Worm (Caenorhabditis elegans) whole organism, midembryonic: Measurements from ENCODE around the gene F54E2.5.

ENCODE experiments used
- T22C8.4 ChIP-seq: fragments of 200-800 bp; sonication (Bioruptor generic); IDR thresholded peaks from 2 replicates; pipeline ENCODE4 v1.3.6; 2022; ENCODE audit warnings: missing genetic modification characterization, missing compliant biosample characterization
- cog-1 ChIP-seq: sonication (generic microtip); optimal IDR thresholded peaks from 2 replicates; lab custom pipeline; 2016; ENCODE audit warnings: missing genetic modification characterization, missing compliant biosample characterization
- flt-1 ChIP-seq: fragments of 200-800 bp; sonication (Bioruptor generic); IDR thresholded peaks from 2 replicates; pipeline ENCODE4 v1.3.6; 2022; ENCODE audit warnings: missing genetic modification characterization, missing compliant biosample characterization
- klf-2 ChIP-seq: fragments of 200-800 bp; sonication (Bioruptor generic); conservative IDR thresholded peaks from 2 replicates; pipeline ENCODE4 v1.3.6; 2022; ENCODE audit warnings: missing genetic modification reagents, missing genetic modification characterization, missing compliant biosample characterization
- med-1 ChIP-seq: sonication (generic microtip); optimal IDR thresholded peaks from 2 replicates; lab custom pipeline; 2017; ENCODE audit warnings: missing genetic modification characterization, mild to moderate bottlenecking, missing compliant biosample characterization, antibody characterized with exemption, missing genetic modification reagents; ENCODE audit not compliant: insufficient read depth
- ref-1 ChIP-seq: fragments of 200-800 bp; sonication (Bioruptor generic); conservative IDR thresholded peaks from 2 replicates; pipeline ENCODE4 v1.3.6; 2022; ENCODE audit warnings: missing genetic modification reagents, missing genetic modification characterization, missing compliant biosample characterization
- ztf-23 ChIP-seq: fragments of 200-800 bp; sonication (Bioruptor generic); IDR thresholded peaks from 2 replicates; pipeline ENCODE4 v1.3.6; 2022; ENCODE audit warnings: missing genetic modification reagents, missing genetic modification characterization, missing compliant biosample characterization
- ztf-29 ChIP-seq: fragments of 200-800 bp; sonication (Bioruptor generic); IDR thresholded peaks from 2 replicates; pipeline ENCODE4 v1.3.6; 2022; ENCODE audit warnings: missing genetic modification reagents, missing genetic modification characterization, missing compliant biosample characterization

ce11 chrV:2826815-2827214 lies 11.0 kb upstream of the F54E2.5 start, which contains the start of gene T03D3.5:
- TF ChIP-seq ref-1 (GFP tag; lab: Robert Waterston, UW) = no peak
- TF ChIP-seq med-1 (GFP tag; lab: Kevin White, UChicago) = no peak
- no peak for TF ChIP-seq T22C8.4 (GFP tag; lab: Robert Waterston, UW)
- TF ChIP-seq ztf-23 (GFP tag; lab: Robert Waterston, UW) = no peak
- TF ChIP-seq ztf-29 = no peak
- no peak for TF ChIP-seq flt-1
- TF ChIP-seq klf-2 (GFP tag; lab: Robert Waterston, UW) = no peak
- TF ChIP-seq cog-1 (tag; lab: Kevin White, UChicago) = no peak
